Worm (Caenorhabditis elegans) whole organism, young adult: ENCODE results near the gene haao-1.

Source experiments
- C17E4.6 ChIP-seq: fragments of 200-800 bp; sonication (Bioruptor generic); IDR thresholded peaks from 2 replicates; pipeline ENCODE4 v1.3.6; 2022; ENCODE audit warnings: missing genetic modification reagents, missing genetic modification characterization, missing compliant biosample characterization
- D2030.7 ChIP-seq: fragments of 200-800 bp; sonication (Bioruptor generic); IDR thresholded peaks from 2 replicates; pipeline ENCODE4 v1.3.6; 2022; ENCODE audit warnings: missing genetic modification reagents, missing genetic modification characterization, missing compliant biosample characterization
- F10E7.11 ChIP-seq: sonication (generic microtip); optimal IDR thresholded peaks from 2 replicates; lab custom pipeline; 2017; ENCODE audit warnings: mild to moderate bottlenecking, missing genetic modification characterization, moderate library complexity, missing compliant biosample characterization
- F22D6.2 ChIP-seq: sonication (generic microtip); optimal IDR thresholded peaks from 2 replicates; lab custom pipeline; 2016; ENCODE audit warnings: mild to moderate bottlenecking, missing genetic modification characterization, missing compliant biosample characterization
- F23B12.7 ChIP-seq: sonication (generic microtip); optimal IDR thresholded peaks from 2 replicates; lab custom pipeline; 2017; ENCODE audit warnings: missing genetic modification characterization, mild to moderate bottlenecking, missing compliant biosample characterization, antibody characterized with exemption, moderate library complexity; ENCODE audit not compliant: insufficient read depth
- F52B5.7 ChIP-seq: sonication (generic microtip); optimal IDR thresholded peaks from 2 replicates; lab custom pipeline; 2016; ENCODE audit warnings: mild to moderate bottlenecking, missing genetic modification characterization, missing compliant biosample characterization
- F57A8.1 ChIP-seq: fragments of 200-800 bp; sonication (Bioruptor generic); optimal IDR thresholded peaks from 2 replicates; lab custom pipeline; 2018; ENCODE audit warnings: mild to moderate bottlenecking, missing genetic modification characterization, moderate library complexity, missing compliant biosample characterization
- K11D2.4 ChIP-seq: fragments of 200-800 bp; sonication (Bioruptor generic); IDR thresholded peaks from 2 replicates; pipeline ENCODE4 v1.3.6; 2022; ENCODE audit warnings: missing genetic modification reagents, missing genetic modification characterization, missing compliant biosample characterization
- Y53G8AR.9 ChIP-seq: fragments of 200-800 bp; sonication (Bioruptor generic); conservative IDR thresholded peaks from 2 replicates; pipeline ENCODE4 v1.3.6; 2022; ENCODE audit warnings: missing genetic modification reagents, missing genetic modification characterization, missing compliant biosample characterization
- akir-1 ChIP-seq: fragments of 200-800 bp; sonication (Bioruptor generic); optimal IDR thresholded peaks from 2 replicates; lab custom pipeline; 2018; ENCODE audit warnings: mild to moderate bottlenecking, missing genetic modification characterization, moderate library complexity, missing compliant biosample characterization
- ama-1 ChIP-seq, 3 experiments: fragments of 150-350 bp in 1 of 3; sonication (generic microtip) in 2 of 3; optimal IDR thresholded peaks; 2 replicates each; lab custom pipeline; 2014 to 2018; ENCODE audit warnings: missing biosample characterization in 2 of 3, missing genetic modification characterization in 2 of 3, missing genetic modification reagents in 2 of 3
- atf-7 ChIP-seq: sonication (generic microtip); optimal IDR thresholded peaks from 2 replicates; lab custom pipeline; 2017; ENCODE audit warnings: mild to moderate bottlenecking, missing genetic modification characterization, missing compliant biosample characterization
- cebp-2 ChIP-seq: fragments of 200-800 bp; sonication (Bioruptor generic); IDR thresholded peaks from 2 replicates; pipeline ENCODE4 v1.3.6; 2022; ENCODE audit warnings: missing genetic modification characterization, missing compliant biosample characterization
- ceh-100 ChIP-seq: fragments of 200-800 bp; sonication (Bioruptor generic); IDR thresholded peaks from 2 replicates; pipeline ENCODE4 v1.3.6; 2022; ENCODE audit warnings: missing genetic modification reagents, missing genetic modification characterization, missing compliant biosample characterization
- ceh-40 ChIP-seq: fragments of 200-800 bp; sonication (Bioruptor generic); IDR thresholded peaks from 2 replicates; pipeline ENCODE4 v1.3.6; 2022; ENCODE audit warnings: missing genetic modification characterization, missing compliant biosample characterization
- ceh-58 ChIP-seq: fragments of 200-800 bp; sonication (Bioruptor generic); IDR thresholded peaks from 2 replicates; pipeline ENCODE4 v1.3.6; 2022; ENCODE audit warnings: missing genetic modification characterization, missing compliant biosample characterization
- die-1 ChIP-seq: sonication (generic microtip); optimal IDR thresholded peaks from 2 replicates; lab custom pipeline; 2016; ENCODE audit warnings: missing genotype, mild to moderate bottlenecking, missing genetic modification characterization, missing compliant biosample characterization
- efl-1 ChIP-seq: fragments of 150-350 bp; optimal IDR thresholded peaks from 2 replicates; lab custom pipeline; 2014; ENCODE audit warnings: missing biosample characterization, missing genetic modification reagents, missing genetic modification characterization
- egl-18 ChIP-seq: fragments of 200-800 bp; sonication (Bioruptor generic); IDR thresholded peaks from 2 replicates; pipeline ENCODE4 v1.3.6; 2022; ENCODE audit warnings: missing genetic modification reagents, missing genetic modification characterization, missing compliant biosample characterization
- egrh-3 ChIP-seq: fragments of 200-800 bp; sonication (Bioruptor generic); IDR thresholded peaks from 2 replicates; pipeline ENCODE4 v1.3.6; 2022; ENCODE audit warnings: missing genetic modification reagents, missing genetic modification characterization, missing compliant biosample characterization
- him-1 ChIP-seq: sonication (generic microtip); optimal IDR thresholded peaks from 2 replicates; lab custom pipeline; 2016; ENCODE audit warnings: missing genotype, missing genetic modification reagents, missing genetic modification characterization, missing compliant biosample characterization
- hmg-1.2 ChIP-seq: fragments of 200-800 bp; sonication (Bioruptor generic); IDR thresholded peaks from 2 replicates; pipeline ENCODE4 v1.3.6; 2022; ENCODE audit warnings: missing genetic modification reagents, missing genetic modification characterization, missing compliant biosample characterization
- let-607 ChIP-seq, 2 experiments: fragments of 200-800 bp in 1 of 2; sonication (Bioruptor generic) in 1 of 2; sonication (generic microtip) in 1 of 2; optimal IDR thresholded peaks; 2 replicates each; lab custom pipeline; 2016 to 2018; ENCODE audit warnings: mild to moderate bottlenecking in 2 of 2, missing compliant biosample characterization in 2 of 2, missing genetic modification characterization in 2 of 2, moderate library complexity in 2 of 2, missing genotype in 1 of 2
- lin-35 ChIP-seq, 3 experiments: fragments of 150-350 bp in 2 of 3; sonication (generic microtip) in 1 of 3; optimal IDR thresholded peaks; 2 replicates each; lab custom pipeline; 2014 to 2018; ENCODE audit warnings: missing biosample characterization in 3 of 3, missing genetic modification characterization in 3 of 3, missing genetic modification reagents in 3 of 3
- lin-54 ChIP-seq: fragments of 200-800 bp; sonication (Bioruptor generic); optimal IDR thresholded peaks from 2 replicates; lab custom pipeline; 2018; ENCODE audit warnings: mild to moderate bottlenecking, missing genetic modification characterization, missing compliant biosample characterization
- lsl-1 ChIP-seq: fragments of 200-800 bp; sonication (Bioruptor generic); optimal IDR thresholded peaks from 2 replicates; lab custom pipeline; 2018; ENCODE audit warnings: mild to moderate bottlenecking, missing genetic modification characterization, moderate library complexity, missing compliant biosample characterization
- madf-6 ChIP-seq: fragments of 200-800 bp; sonication (Bioruptor generic); IDR thresholded peaks from 2 replicates; pipeline ENCODE4 v1.3.6; 2022; ENCODE audit warnings: missing genetic modification reagents, missing genetic modification characterization, missing compliant biosample characterization
- mcd-1 ChIP-seq: fragments of 200-800 bp; sonication (Bioruptor generic); IDR thresholded peaks from 2 replicates; pipeline ENCODE4 v1.3.6; 2022; ENCODE audit warnings: missing genetic modification reagents, missing genetic modification characterization, missing compliant biosample characterization
- nfya-1 ChIP-seq: sonication (generic microtip); optimal IDR thresholded peaks from 2 replicates; lab custom pipeline; 2017; ENCODE audit warnings: antibody characterized with exemption, missing compliant biosample characterization, missing genetic modification characterization, borderline replicate concordance; ENCODE audit not compliant: insufficient read depth
- pbrm-1 ChIP-seq: fragments of 200-800 bp; sonication (Bioruptor generic); IDR thresholded peaks from 2 replicates; pipeline ENCODE4 v1.3.6; 2022; ENCODE audit warnings: missing genetic modification reagents, missing genetic modification characterization, missing compliant biosample characterization
- repo-1 ChIP-seq: sonication (generic microtip); optimal IDR thresholded peaks from 2 replicates; lab custom pipeline; 2017; ENCODE audit warnings: mild to moderate bottlenecking, missing genetic modification characterization, missing compliant biosample characterization
- sea-2 ChIP-seq: fragments of 200-800 bp; sonication (Bioruptor generic); IDR thresholded peaks from 2 replicates; pipeline ENCODE4 v1.3.6; 2022; ENCODE audit warnings: missing genetic modification characterization, missing compliant biosample characterization
- snpc-4 ChIP-seq, 5 experiments: fragments of 150-350 bp in 1 of 5; sonication (generic microtip) in 4 of 5; optimal IDR thresholded peaks; 2 replicates each; lab custom pipeline; 2014 to 2018; ENCODE audit warnings: missing genetic modification characterization in 5 of 5, missing biosample characterization in 3 of 5, antibody characterized with exemption in 2 of 5, mild to moderate bottlenecking in 2 of 5, missing compliant biosample characterization in 2 of 5, missing genotype in 2 of 5, moderate library complexity in 2 of 5, missing genetic modification reagents in 1 of 5
- sptf-2 ChIP-seq: fragments of 200-800 bp; sonication (Bioruptor generic); optimal IDR thresholded peaks from 2 replicates; lab custom pipeline; 2018; ENCODE audit warnings: mild to moderate bottlenecking, missing genetic modification characterization, missing compliant biosample characterization
- tlf-1 ChIP-seq: fragments of 200-800 bp; sonication (Bioruptor generic); optimal IDR thresholded peaks from 2 replicates; lab custom pipeline; 2018; ENCODE audit warnings: mild to moderate bottlenecking, missing genetic modification characterization, missing compliant biosample characterization
- unc-130 ChIP-seq: sonication (generic microtip); optimal IDR thresholded peaks from 2 replicates; lab custom pipeline; 2016; ENCODE audit warnings: missing genetic modification reagents, missing genetic modification characterization, missing compliant biosample characterization
- xnd-1 ChIP-seq: sonication (generic microtip); optimal IDR thresholded peaks from 2 replicates; lab custom pipeline; 2016; ENCODE audit warnings: missing genotype, missing genetic modification reagents, missing genetic modification characterization, missing compliant biosample characterization
- ztf-18 ChIP-seq: sonication (generic microtip); optimal IDR thresholded peaks from 2 replicates; lab custom pipeline; 2016; ENCODE audit warnings: missing genotype, mild to moderate bottlenecking, missing genetic modification characterization, missing compliant biosample characterization
- ztf-22 ChIP-seq: fragments of 200-800 bp; sonication (Bioruptor generic); optimal IDR thresholded peaks from 2 replicates; lab custom pipeline; 2018; ENCODE audit warnings: mild to moderate bottlenecking, missing genetic modification characterization, moderate library complexity, missing compliant biosample characterization

haao-1 gene

DNA sequence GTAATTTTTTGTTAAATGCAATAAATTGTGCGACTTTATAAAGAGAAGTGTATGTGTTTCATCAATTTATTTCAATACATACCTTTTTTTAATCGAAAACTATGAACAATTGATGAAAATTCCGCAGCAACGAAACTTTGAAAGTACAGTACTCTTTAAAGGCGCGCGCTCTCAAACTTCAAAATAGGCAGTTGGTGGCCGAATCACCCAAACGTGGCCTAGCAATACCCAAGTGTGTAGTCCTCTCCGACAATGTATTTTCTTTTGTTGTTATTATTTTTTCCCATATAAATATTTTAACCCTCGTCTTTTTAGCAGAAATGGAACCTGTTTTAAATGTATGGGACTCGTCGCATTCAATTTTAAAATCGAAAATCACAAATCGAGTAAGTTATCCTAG is 31.8 kb downstream of the haao-1 start, which contains the start of gene C50F4.4 (continued):
- TF ChIP-seq tlf-1 (GFP tag; lab: Kevin White, UChicago) (no peak), ceh-40 (GFP tag; lab: Robert Waterston, UW) (no peak), efl-1 (GFP tag; lab: Kevin White, UChicago) (peak; percentile 50), akir-1 (GFP tag; lab: Kevin White, UChicago) (no peak), F10E7.11 (no peak), let-607 (tag; optimal IDR thresholded peaks at IDR 0.05; lab: Kevin White, UChicago) (peak in 1 of 2 experiments; percentile 16), nfya-1 (tag; lab: Kevin White, UChicago) (no peak), cebp-2 (GFP tag; lab: Robert Waterston, UW) (no peak), Y53G8AR.9 (GFP tag; lab: Robert Waterston, UW) (no peak), D2030.7 (GFP tag; lab: Robert Waterston, UW) (peak; percentile 32; the same call in 1 of the 2 replicates), ztf-18 (tag; lab: Kevin White, UChicago) (peak; percentile 33), repo-1 (tag; lab: Kevin White, UChicago) (no peak), him-1 (peak; percentile 50), die-1 (tag; lab: Kevin White, UChicago) (no peak), unc-130 (GFP tag; lab: Kevin White, UChicago) (peak; percentile 66), ceh-58 (GFP tag; lab: Robert Waterston, UW) (no peak), ztf-22 (GFP tag; lab: Kevin White, UChicago) (no peak), pbrm-1 (GFP tag; lab: Robert Waterston, UW) (no peak), F23B12.7 (tag; lab: Kevin White, UChicago) (no peak), lsl-1 (GFP tag; lab: Kevin White, UChicago) (peak; percentile 80), xnd-1 (tag; lab: Kevin White, UChicago) (peak; percentile 26), mcd-1 (no peak), egrh-3 (GFP tag; lab: Robert Waterston, UW) (no peak), C17E4.6 (GFP tag; lab: Robert Waterston, UW) (no peak)

DNA sequence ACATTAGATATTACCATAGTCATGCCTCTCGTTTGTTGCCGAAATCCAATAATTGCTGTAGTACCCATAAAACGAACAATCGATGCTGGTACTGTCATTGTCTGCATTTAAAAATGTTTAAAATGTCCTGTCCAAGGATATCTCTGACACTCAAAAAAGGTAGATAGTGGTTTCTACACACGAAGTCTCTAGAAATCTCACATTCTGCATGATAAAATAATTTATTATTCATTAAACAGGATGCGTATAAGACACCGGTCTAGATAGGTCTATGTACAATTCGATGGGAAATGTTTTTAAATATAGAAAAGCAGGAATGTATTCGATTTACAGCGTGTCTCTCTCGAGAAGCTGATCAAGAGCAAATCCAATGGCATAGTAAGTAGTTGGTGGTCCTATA is 34.9 kb downstream of the haao-1 start, which contains the start of gene C50F4.12:
C50F4.12 (minus strand) TSS at position 101 of the 400 bp plus-strand sequence.
- TF ChIP-seq F52B5.7 (no peak), lin-54 (no peak), sptf-2 (GFP tag; lab: Kevin White, UChicago) (no peak), atf-7 (no peak), K11D2.4 (GFP tag; lab: Robert Waterston, UW) (no peak), hmg-1.2 (GFP tag; lab: Robert Waterston, UW) (no peak), snpc-4 (GFP tag; optimal IDR thresholded peaks at IDR 0.05; lab: Kevin White, UChicago) (no peak), snpc-4 (tag; optimal IDR thresholded peaks at IDR 0.05; lab: Kevin White, UChicago) (no peak), unc-130 (GFP tag; lab: Kevin White, UChicago) (no peak), egl-18 (GFP tag; lab: Robert Waterston, UW) (no peak), F57A8.1 (GFP tag; lab: Kevin White, UChicago) (no peak), ceh-100 (no peak), sea-2 (no peak), lin-35 (GFP tag; optimal IDR thresholded peaks at IDR 0.05; lab: Kevin White, UChicago) (no peak)
- TF ChIP-seq, all 124 proteins: peak for 0

DNA sequence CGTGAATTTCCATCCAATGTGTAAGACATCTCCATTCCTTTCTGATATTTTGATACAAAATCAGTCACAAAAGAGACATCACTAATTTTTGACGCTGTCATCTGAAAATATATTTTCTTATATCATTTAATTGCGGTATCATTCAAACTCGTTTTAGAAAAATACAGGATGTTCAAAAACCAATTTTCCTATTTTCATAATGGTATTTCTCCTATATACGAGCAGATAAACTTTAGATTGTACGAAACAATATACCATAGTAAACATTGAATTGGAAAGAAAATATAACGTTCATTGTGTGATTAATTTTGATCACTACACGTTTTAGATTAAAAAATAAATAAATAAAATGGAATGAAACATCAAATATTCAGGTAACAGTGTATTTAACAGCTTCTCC is 36.8 kb downstream of the haao-1 start, which contains the start of gene C50F4.16:
C50F4.16 (minus strand) TSS at position 101 of the 400 bp plus-strand sequence.
- TF ChIP-seq F22D6.2 (tag; lab: Kevin White, UChicago) (no peak), ama-1 (optimal IDR thresholded peaks at IDR 0.05; lab: Kevin White, UChicago) (no peak), ama-1 (GFP tag; optimal IDR thresholded peaks at IDR 0.05; lab: Kevin White, UChicago) (peak in 1 of 2 experiments; percentile 26), madf-6 (GFP tag; lab: Robert Waterston, UW) (0 out of 2 replicates have a peak, but pooled peaks have one; percentile 31)
